Fruit fly (Drosophila melanogaster) whole organism, embryonic: Measurements from ENCODE around the gene Src64B.

Experiments
- Aef1 ChIP-seq: fragments of 200-800 bp; sonication (Bioruptor generic); IDR thresholded peaks from 3 replicates; pipeline ENCODE4 v1.3.6; 2022; ENCODE audit warnings: missing biosample characterization, missing genetic modification characterization
- CG10462 ChIP-seq: fragments of 200-800 bp; sonication (Bioruptor generic); optimal IDR thresholded peaks from 2 replicates; lab custom pipeline; 2016; ENCODE audit warnings: missing biosample characterization, missing genetic modification characterization
- CG10565 ChIP-seq: fragments of 200-800 bp; sonication (Bioruptor generic); optimal IDR thresholded peaks from 3 replicates; lab custom pipeline; 2016; ENCODE audit warnings: missing biosample characterization, mild to moderate bottlenecking, missing genetic modification characterization
- CG10959 ChIP-seq: fragments of 200-800 bp; sonication (Bioruptor generic); IDR thresholded peaks from 2 replicates; pipeline ENCODE4 v1.3.6; 2022; ENCODE audit warnings: missing biosample characterization, missing genetic modification characterization
- CG11085 ChIP-seq: fragments of 200-800 bp; sonication (Bioruptor generic); IDR thresholded peaks from 2 replicates; pipeline ENCODE4 v1.3.6; 2022; ENCODE audit warnings: missing biosample characterization, missing genetic modification characterization
- CG11247 ChIP-seq: fragments of 200-800 bp; sonication (Bioruptor generic); IDR thresholded peaks from 2 replicates; pipeline ENCODE4 v1.3.6; 2022; ENCODE audit warnings: missing biosample characterization, missing genetic modification characterization
- CG11504 ChIP-seq: fragments of 200-800 bp; sonication (Bioruptor generic); optimal IDR thresholded peaks from 3 replicates; lab custom pipeline; 2019; ENCODE audit warnings: missing biosample characterization, mild to moderate bottlenecking, missing genetic modification characterization, moderate library complexity
- CG11695 ChIP-seq: fragments of 200-800 bp; sonication (Bioruptor generic); IDR thresholded peaks from 3 replicates; pipeline ENCODE4 v1.3.6; 2022; ENCODE audit warnings: missing biosample characterization, missing genetic modification characterization
- CG12219 ChIP-seq: fragments of 200-800 bp; sonication (Bioruptor generic); optimal IDR thresholded peaks from 3 replicates; lab custom pipeline; 2018; ENCODE audit warnings: missing biosample characterization, mild to moderate bottlenecking, missing genetic modification characterization
- CG12744 ChIP-seq: fragments of 200-800 bp; sonication (Bioruptor generic); optimal IDR thresholded peaks from 2 replicates; lab custom pipeline; 2016; ENCODE audit warnings: missing biosample characterization, missing genetic modification characterization
- CG2889 ChIP-seq: fragments of 200-800 bp; sonication (Bioruptor generic); IDR thresholded peaks from 3 replicates; pipeline ENCODE4 v1.3.6; 2022; ENCODE audit warnings: missing biosample characterization, missing genetic modification characterization
- CG31224 ChIP-seq: fragments of 200-800 bp; sonication (Bioruptor generic); IDR thresholded peaks from 2 replicates; pipeline ENCODE4 v1.3.6; 2022; ENCODE audit warnings: missing biosample characterization, missing genetic modification characterization
- CG3163 ChIP-seq: fragments of 200-800 bp; sonication (Bioruptor generic); optimal IDR thresholded peaks from 3 replicates; lab custom pipeline; 2016; ENCODE audit warnings: missing biosample characterization, missing genetic modification characterization
- CG32767 ChIP-seq: fragments of 200-800 bp; sonication (Bioruptor generic); IDR thresholded peaks from 2 replicates; pipeline ENCODE4 v1.3.6; 2022; ENCODE audit warnings: missing biosample characterization, missing genetic modification characterization
- CG33557 ChIP-seq: fragments of 200-800 bp; sonication (Bioruptor generic); optimal IDR thresholded peaks from 2 replicates; lab custom pipeline; 2019; ENCODE audit warnings: missing biosample characterization, mild to moderate bottlenecking, missing genetic modification characterization, moderate library complexity
- CG4360 ChIP-seq: fragments of 200-800 bp; sonication (Bioruptor generic); IDR thresholded peaks from 2 replicates; pipeline ENCODE4 v1.3.6; 2022; ENCODE audit warnings: missing biosample characterization, missing genetic modification characterization
- CG4707 ChIP-seq: fragments of 200-800 bp; sonication (Bioruptor generic); optimal IDR thresholded peaks from 2 replicates; lab custom pipeline; 2018; ENCODE audit warnings: missing biosample characterization, mild to moderate bottlenecking, missing genetic modification characterization, moderate library complexity
- CG7271 ChIP-seq: fragments of 200-800 bp; sonication (Bioruptor generic); optimal IDR thresholded peaks from 2 replicates; lab custom pipeline; 2018; ENCODE audit warnings: missing biosample characterization, mild to moderate bottlenecking, missing genetic modification characterization, moderate library complexity
- CG8290 ChIP-seq, 3 experiments: fragments of 200-800 bp; sonication (Bioruptor generic); optimal IDR thresholded peaks; 2 replicates each; lab custom pipeline; 2016 to 2019; ENCODE audit warnings: missing biosample characterization in 3 of 3, missing genetic modification characterization in 3 of 3, mild to moderate bottlenecking in 2 of 3, moderate library complexity in 1 of 3
- CG8359 ChIP-seq: fragments of 200-800 bp; sonication (Bioruptor generic); optimal IDR thresholded peaks from 2 replicates; lab custom pipeline; 2017; ENCODE audit warnings: missing biosample characterization, mild to moderate bottlenecking, missing genetic modification characterization, borderline replicate concordance
- CG8478 ChIP-seq: fragments of >200 bp; optimal IDR thresholded peaks from 2 replicates; lab custom pipeline; 2018
- CG9817 ChIP-seq: fragments of 200-800 bp; sonication (Bioruptor generic); optimal IDR thresholded peaks from 2 replicates; lab custom pipeline; 2018; ENCODE audit warnings: missing biosample characterization, mild to moderate bottlenecking, missing genetic modification characterization, moderate library complexity
- Dek ChIP-seq: fragments of 200-800 bp; sonication (Bioruptor generic); optimal IDR thresholded peaks from 3 replicates; lab custom pipeline; 2019; ENCODE audit warnings: missing biosample characterization, mild to moderate bottlenecking, missing genetic modification characterization, moderate library complexity
- Doc2 ChIP-seq: fragments of 200-800 bp; sonication (Bioruptor generic); IDR thresholded peaks from 2 replicates; pipeline ENCODE4 v1.3.6; 2022; ENCODE audit warnings: missing biosample characterization, missing genetic modification characterization
- E2f2 ChIP-seq: fragments of 200-800 bp; sonication (Bioruptor generic); IDR thresholded peaks from 2 replicates; pipeline ENCODE4 v1.3.6; 2022; ENCODE audit warnings: missing biosample characterization, missing genetic modification characterization
- Fer1 ChIP-seq: fragments of 200-800 bp; sonication (Bioruptor generic); optimal IDR thresholded peaks from 2 replicates; lab custom pipeline; 2017; ENCODE audit warnings: missing biosample characterization, mild to moderate bottlenecking, missing genetic modification characterization
- Gug ChIP-seq: fragments of 200-800 bp; sonication (Bioruptor generic); IDR thresholded peaks from 4 replicates; pipeline ENCODE4 v1.3.6; 2022; ENCODE audit warnings: missing biosample characterization, missing genetic modification characterization
- Hmx ChIP-seq: fragments of 200-800 bp; sonication (Bioruptor generic); optimal IDR thresholded peaks from 2 replicates; lab custom pipeline; 2016; ENCODE audit warnings: missing biosample characterization, missing genetic modification characterization
- Nf-YA ChIP-seq: fragments of 200-800 bp; sonication (Bioruptor generic); IDR thresholded peaks from 2 replicates; pipeline ENCODE4 v1.3.6; 2022; ENCODE audit warnings: missing biosample characterization, missing genetic modification characterization
- Ravus ChIP-seq: fragments of 200-800 bp; sonication (Bioruptor generic); IDR thresholded peaks from 2 replicates; pipeline ENCODE4 v1.3.6; 2022; ENCODE audit warnings: missing biosample characterization, missing genetic modification characterization
- Scr ChIP-seq: fragments of 200-800 bp; sonication (Bioruptor generic); IDR thresholded peaks from 2 replicates; pipeline ENCODE4 v1.3.6; 2022; ENCODE audit warnings: missing biosample characterization, missing genetic modification characterization; ENCODE audit not compliant: partially characterized antibody
- Six4 ChIP-seq: fragments of 200-800 bp; sonication (Bioruptor generic); optimal IDR thresholded peaks from 2 replicates; lab custom pipeline; 2016; ENCODE audit warnings: missing biosample characterization, missing genetic modification characterization
- Sox100B ChIP-seq: fragments of 200-800 bp; sonication (Bioruptor generic); optimal IDR thresholded peaks from 3 replicates; lab custom pipeline; 2018; ENCODE audit warnings: missing biosample characterization, mild to moderate bottlenecking, missing genetic modification characterization
- Taf1 ChIP-seq: fragments of 200-800 bp; sonication (Bioruptor generic); IDR thresholded peaks from 2 replicates; pipeline ENCODE4 v1.3.6; 2022; ENCODE audit warnings: missing biosample characterization, missing genetic modification characterization
- da ChIP-seq: fragments of 200-800 bp; sonication (Bioruptor generic); optimal IDR thresholded peaks from 2 replicates; lab custom pipeline; 2016; ENCODE audit warnings: missing biosample characterization, missing genetic modification characterization
- dati ChIP-seq: fragments of 200-800 bp; sonication (Bioruptor generic); IDR thresholded peaks from 2 replicates; pipeline ENCODE4 v1.3.6; 2022; ENCODE audit warnings: missing biosample characterization, missing genetic modification characterization
- emc ChIP-seq: fragments of 200-800 bp; sonication (Bioruptor generic); optimal IDR thresholded peaks from 2 replicates; lab custom pipeline; 2016; ENCODE audit warnings: missing biosample characterization, missing genetic modification characterization
- hb ChIP-seq: fragments of 200-800 bp; sonication (Bioruptor generic); IDR thresholded peaks from 3 replicates; pipeline ENCODE4 v1.3.6; 2022; ENCODE audit warnings: missing biosample characterization, missing genetic modification characterization; ENCODE audit not compliant: partially characterized antibody
- jigr1 ChIP-seq: fragments of 200-800 bp; sonication (Bioruptor generic); IDR thresholded peaks from 3 replicates; pipeline ENCODE4 v1.3.6; 2022; ENCODE audit warnings: missing biosample characterization, missing genetic modification characterization
- nerfin-1 ChIP-seq: fragments of 200-800 bp; sonication (Bioruptor generic); optimal IDR thresholded peaks from 3 replicates; lab custom pipeline; 2019; ENCODE audit warnings: missing biosample characterization, mild to moderate bottlenecking, missing genetic modification characterization, moderate library complexity
- nom ChIP-seq: fragments of 200-800 bp; sonication (Bioruptor generic); optimal IDR thresholded peaks from 2 replicates; lab custom pipeline; 2017; ENCODE audit warnings: missing biosample characterization, missing genetic modification characterization, mild to moderate bottlenecking, moderate library complexity, missing genetic modification reagents
- pita ChIP-seq: fragments of 200-800 bp; sonication (Bioruptor generic); optimal IDR thresholded peaks from 2 replicates; lab custom pipeline; 2017; ENCODE audit warnings: missing biosample characterization, mild to moderate bottlenecking, missing genetic modification characterization
- pnt ChIP-seq: fragments of 200-800 bp; sonication (Bioruptor generic); optimal IDR thresholded peaks from 3 replicates; lab custom pipeline; 2016; ENCODE audit warnings: missing biosample characterization, missing genetic modification characterization
- pum ChIP-seq: fragments of 200-800 bp; sonication (Bioruptor generic); optimal IDR thresholded peaks from 2 replicates; lab custom pipeline; 2016; ENCODE audit warnings: missing biosample characterization, missing genetic modification characterization
- scrt ChIP-seq: fragments of 200-800 bp; sonication (Bioruptor generic); optimal IDR thresholded peaks from 2 replicates; lab custom pipeline; 2018; ENCODE audit warnings: missing biosample characterization, mild to moderate bottlenecking, missing genetic modification characterization, moderate library complexity
- sisA ChIP-seq: fragments of 200-800 bp; sonication (Bioruptor generic); IDR thresholded peaks from 2 replicates; pipeline ENCODE4 v1.3.6; 2022; ENCODE audit warnings: missing biosample characterization, missing genetic modification characterization
- sna ChIP-seq: fragments of 200-800 bp; sonication (Bioruptor generic); IDR thresholded peaks from 2 replicates; pipeline ENCODE4 v1.3.6; 2022; ENCODE audit warnings: missing biosample characterization, missing genetic modification characterization; ENCODE audit not compliant: partially characterized antibody
- toy ChIP-seq: fragments of 200-800 bp; sonication (Bioruptor generic); IDR thresholded peaks from 2 replicates; pipeline ENCODE4 v1.3.6; 2022; ENCODE audit warnings: missing biosample characterization, missing genetic modification characterization
- twi ChIP-seq: fragments of 200-800 bp; optimal IDR thresholded peaks from 2 replicates; lab custom pipeline; 2019; ENCODE audit warnings: missing biosample characterization, mild to moderate bottlenecking, missing genetic modification characterization, moderate library complexity
- zf30C ChIP-seq: fragments of 200-800 bp; sonication (Bioruptor generic); optimal IDR thresholded peaks from 3 replicates; lab custom pipeline; 2018; ENCODE audit warnings: missing biosample characterization, mild to moderate bottlenecking, missing genetic modification characterization
- zfh2 ChIP-seq: fragments of 200-800 bp; sonication (Bioruptor generic); optimal IDR thresholded peaks from 2 replicates; lab custom pipeline; 2016; ENCODE audit warnings: missing biosample characterization, missing genetic modification characterization

The Src64B gene

DNA sequence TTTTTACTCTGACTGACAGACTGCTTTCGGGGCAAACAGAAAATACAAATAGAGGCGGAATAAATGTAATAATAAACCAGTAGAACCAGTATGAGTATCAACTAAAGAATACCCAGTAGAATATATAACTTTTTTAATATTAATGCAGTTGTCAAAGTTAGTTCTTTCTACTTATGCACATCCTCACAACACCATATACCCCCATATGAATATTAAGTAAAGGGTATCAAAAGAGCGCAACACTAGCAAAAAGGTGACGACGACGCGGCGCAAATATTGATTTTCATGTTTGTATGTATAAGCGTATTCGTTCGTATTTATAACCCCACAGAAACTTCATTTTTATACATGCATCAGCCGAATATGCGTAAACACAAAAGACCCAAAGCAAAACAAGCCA is 12.9 kb downstream of the Src64B start (continued):
- peak; percentile 68 for TF ChIP-seq Ravus (GFP tag; lab: Robert Waterston, UW)
- TF ChIP-seq CG32767 (GFP tag; lab: Robert Waterston, UW), result peak; percentile 93
- TF ChIP-seq CG7271 (tag; lab: Kevin White, UChicago), result peak; percentile 91
- TF ChIP-seq Taf1 (GFP tag; lab: Robert Waterston, UW), result peak; percentile 83
- TF ChIP-seq hb (GFP tag; lab: Robert Waterston, UW), result no peak
- TF ChIP-seq CG4360 (GFP tag; lab: Robert Waterston, UW), result peak; percentile 66
- peak; percentile 73 for TF ChIP-seq CG11085 (GFP tag; lab: Robert Waterston, UW)
- TF ChIP-seq Hmx (GFP tag; lab: Kevin White, UChicago), result peak; percentile 68
- peak; percentile 83 for TF ChIP-seq Gug (GFP tag; lab: Robert Waterston, UW)
- TF ChIP-seq toy (GFP tag; lab: Robert Waterston, UW), result peak; percentile 76
- TF ChIP-seq CG12219 (GFP tag; lab: Kevin White, UChicago), result peak; percentile 89
- TF ChIP-seq Fer1, result peak; percentile 94
- peak; percentile 76 for TF ChIP-seq pnt (GFP tag; lab: Kevin White, UChicago)
- peak; percentile 90 for TF ChIP-seq nerfin-1 (tag; lab: Kevin White, UChicago)
- peak; percentile 78 for TF ChIP-seq CG10959
- peak; percentile 89 for TF ChIP-seq CG8290 (GFP tag; optimal IDR thresholded peaks at IDR 0.05; lab: Kevin White, UChicago)
- TF ChIP-seq CG8290 (tag; optimal IDR thresholded peaks at IDR 0.05; lab: Kevin White, UChicago), result peak; percentile 65 to 79
- TF ChIP-seq da, result peak; percentile 74
- no peak for TF ChIP-seq zf30C (GFP tag; lab: Kevin White, UChicago)
- peak; percentile 36 for TF ChIP-seq nom
- TF ChIP-seq CG12744 (GFP tag; lab: Kevin White, UChicago), result peak; percentile 81
- TF ChIP-seq CG11504 (tag; lab: Kevin White, UChicago), result peak; percentile 96
- peak; percentile 73 for TF ChIP-seq E2f2 (GFP tag; lab: Robert Waterston, UW)
- peak; percentile 92 for TF ChIP-seq CG11247 (GFP tag; lab: Robert Waterston, UW)
- peak; percentile 88 for TF ChIP-seq Six4
- TF ChIP-seq Aef1, result peak; percentile 88
- TF ChIP-seq Nf-YA (GFP tag; lab: Robert Waterston, UW), result peak; percentile 93
- peak; percentile 73 for TF ChIP-seq CG2889 (GFP tag; lab: Robert Waterston, UW)
- peak; percentile 90 for TF ChIP-seq scrt
- peak; percentile 68 for TF ChIP-seq CG10565 (GFP tag; lab: Kevin White, UChicago)
- peak; percentile 69; the same call in 2 of the 3 replicates for TF ChIP-seq jigr1 (GFP tag; lab: Robert Waterston, UW)
- peak; percentile 89 for TF ChIP-seq dati (GFP tag; lab: Robert Waterston, UW)
- TF ChIP-seq CG11695 (GFP tag; lab: Robert Waterston, UW), result peak; percentile 95
- TF ChIP-seq Doc2 (GFP tag; lab: Robert Waterston, UW), result peak; percentile 80
- peak; percentile 84 for TF ChIP-seq CG10462 (GFP tag; lab: Kevin White, UChicago)
- no peak for TF ChIP-seq pita (GFP tag; lab: Kevin White, UChicago)
- TF ChIP-seq emc (GFP tag; lab: Kevin White, UChicago), result peak; percentile 81
- peak; percentile 96 for TF ChIP-seq Sox100B (GFP tag; lab: Kevin White, UChicago)
- TF ChIP-seq CG9817 (tag; lab: Kevin White, UChicago), result peak; percentile 72
- TF ChIP-seq sna (GFP tag; lab: Robert Waterston, UW), result no peak
- peak; percentile 80 for TF ChIP-seq twi (tag; lab: Kevin White, UChicago)
- TF ChIP-seq CG33557, result peak; percentile 89
- peak; percentile 63 for TF ChIP-seq CG3163
- peak; percentile 81 for TF ChIP-seq Dek (tag; lab: Kevin White, UChicago)
- TF ChIP-seq CG8478 (lab: Kevin White, UChicago), result no peak
- TF ChIP-seq zfh2 (GFP tag; lab: Kevin White, UChicago), result peak; percentile 19
- TF ChIP-seq Scr (GFP tag; lab: Robert Waterston, UW), result no peak
- peak; percentile 82 for TF ChIP-seq CG4707 (GFP tag; lab: Kevin White, UChicago)
- peak; percentile 87 for TF ChIP-seq pum
- peak; percentile 94 for TF ChIP-seq sisA (GFP tag; lab: Robert Waterston, UW)
- peak; percentile 90 for TF ChIP-seq CG8359 (GFP tag; lab: Kevin White, UChicago)
- TF ChIP-seq CG31224 (GFP tag; lab: Robert Waterston, UW), result peak; percentile 80
